Worm (Caenorhabditis elegans): ENCODE data around the gene srx-47.

The srx-47 gene

ce11 chrV:9349687-9350086 lies at the start of gene srx-47:
Gene srx-47 (plus strand): TSS chrV:9349987.
- TF ChIP-seq sem-2 (GFP tag; optimal IDR thresholded peaks at IDR 0.05): no peak
- no peak for TF ChIP-seq nhr-76 (tag; optimal IDR thresholded peaks at IDR 0.05)

DNA sequence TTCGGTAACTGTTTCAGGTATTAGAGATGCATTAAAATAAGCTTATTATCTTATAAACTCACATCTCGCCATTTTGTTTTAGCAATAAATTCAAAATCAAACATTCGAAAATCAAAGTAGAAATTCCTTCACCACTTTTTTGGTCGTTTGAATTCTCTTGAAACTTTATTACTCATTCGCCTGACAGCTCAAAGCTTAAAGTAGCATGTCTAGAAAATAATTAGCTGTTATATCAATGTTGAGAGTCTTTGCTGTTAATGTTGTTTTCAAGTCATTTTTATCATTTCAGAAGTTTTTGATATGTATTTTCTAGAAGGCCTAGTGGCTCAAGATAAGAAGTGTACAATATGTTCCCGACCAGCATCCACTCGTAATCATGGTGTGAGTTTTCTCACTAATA lies 46.8 kb upstream of the srx-47 start, which contains the start of gene nhr-39:
Gene nhr-39, plus strand, starts transcription at position 301 of the 400 bp plus-strand sequence.
- TF ChIP-seq ces-1 (GFP tag; optimal IDR thresholded peaks at IDR 0.05) (no peak), tbx-8 (GFP tag; optimal IDR thresholded peaks at IDR 0.05) (no peak), ham-2 (GFP tag; optimal IDR thresholded peaks at IDR 0.05) (no peak)

DNA sequence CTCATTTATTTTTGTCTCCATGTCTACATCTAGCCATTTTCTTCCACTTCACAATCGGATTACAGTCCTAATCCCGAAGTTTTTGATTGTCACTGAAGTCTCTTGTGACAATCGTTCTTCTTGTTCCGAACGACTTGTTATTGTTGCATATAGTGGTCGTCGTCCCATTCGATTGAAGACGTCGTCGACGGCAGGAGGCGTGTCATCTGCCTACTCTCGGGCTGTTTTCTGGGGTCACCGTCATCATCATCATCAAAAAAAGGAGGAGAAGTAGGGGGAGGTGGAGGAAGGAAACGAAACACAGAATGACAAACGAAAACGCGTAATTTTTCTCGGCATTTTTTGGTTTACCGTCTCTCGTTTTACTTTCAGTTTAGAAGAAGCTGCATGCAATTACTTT lies 44.7 kb upstream of the srx-47 start, which contains the start of gene F44A2.3:
Gene F44A2.3, plus strand, starts transcription at position 301 of the 400 bp plus-strand sequence.
- no peak for TF ChIP-seq nhr-28 (tag; optimal IDR thresholded peaks at IDR 0.05)
- TF ChIP-seq blmp-1 (tag; optimal IDR thresholded peaks at IDR 0.05): no peak
- no peak for TF ChIP-seq elt-3 (tag; optimal IDR thresholded peaks at IDR 0.05)
- no peak for TF ChIP-seq mls-2 (tag; optimal IDR thresholded peaks at IDR 0.05)
- TF ChIP-seq ztf-11 (tag; optimal IDR thresholded peaks at IDR 0.05): no peak
- TF ChIP-seq M03D4.4 (tag; optimal IDR thresholded peaks at IDR 0.05): no peak
- TF ChIP-seq tbx-8 (GFP tag; optimal IDR thresholded peaks at IDR 0.05): no peak
- no peak for TF ChIP-seq flh-1 (GFP tag; optimal IDR thresholded peaks at IDR 0.05)
- TF ChIP-seq snpc-4 (tag; optimal IDR thresholded peaks at IDR 0.05): no peak
- TF ChIP-seq elt-1 (tag; optimal IDR thresholded peaks at IDR 0.05; ENCODE audit: borderline replicate concordance, insufficient read depth): no peak
- TF ChIP-seq hlh-1 (tag; optimal IDR thresholded peaks at IDR 0.05): no peak
- no peak for TF ChIP-seq sem-2 (GFP tag; optimal IDR thresholded peaks at IDR 0.05)
- TF ChIP-seq nhr-76 (tag; optimal IDR thresholded peaks at IDR 0.05): no peak
- no peak for TF ChIP-seq unc-39 (tag; optimal IDR thresholded peaks at IDR 0.05)

DNA sequence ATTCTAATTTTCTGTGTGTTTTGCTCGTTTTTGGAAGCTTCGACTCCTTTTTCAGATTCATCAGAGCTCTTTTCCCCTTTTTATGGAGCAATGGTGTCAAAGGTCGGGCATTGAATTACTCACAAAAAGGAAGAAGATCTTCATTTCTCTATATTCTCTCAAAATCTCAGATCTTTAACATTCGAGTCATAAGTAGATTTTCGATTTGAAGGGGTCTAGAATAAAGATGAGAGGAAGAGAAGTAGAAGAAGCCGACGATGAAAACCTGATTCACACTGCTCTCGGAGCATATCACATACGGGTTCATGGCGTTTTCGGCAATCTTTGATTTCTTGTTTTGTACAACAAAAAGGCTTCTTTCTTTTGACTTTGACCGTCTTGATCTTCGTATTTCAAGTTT lies 37.4 kb upstream of the srx-47 start:
- no peak for TF ChIP-seq mab-5 (tag; optimal IDR thresholded peaks at IDR 0.05)
- no peak for TF ChIP-seq M03D4.4 (tag; optimal IDR thresholded peaks at IDR 0.05)
- no peak for TF ChIP-seq elt-1 (tag; optimal IDR thresholded peaks at IDR 0.05; ENCODE audit: borderline replicate concordance, insufficient read depth)
- peak; percentile 2 for TF ChIP-seq ces-1 (GFP tag; optimal IDR thresholded peaks at IDR 0.05)

ce11 chrV:9314408-9314807 lies 35.4 kb upstream of the srx-47 start:
- TF ChIP-seq ceh-83 (GFP tag; optimal IDR thresholded peaks at IDR 0.05): no peak
- no peak for TF ChIP-seq lin-32 (GFP tag; optimal IDR thresholded peaks at IDR 0.05)
- TF ChIP-seq tbx-8 (GFP tag; optimal IDR thresholded peaks at IDR 0.05): no peak
- no peak for TF ChIP-seq pha-4 (tag; optimal IDR thresholded peaks at IDR 0.05)
- no peak for TF ChIP-seq nhr-76 (tag; optimal IDR thresholded peaks at IDR 0.05)
- TF ChIP-seq elt-3 (tag; optimal IDR thresholded peaks at IDR 0.05): no peak
- TF ChIP-seq zip-8 (tag; optimal IDR thresholded peaks at IDR 0.05): no peak
- no peak for TF ChIP-seq nhr-237 (tag; optimal IDR thresholded peaks at IDR 0.05)
- no peak for TF ChIP-seq mls-2 (tag; optimal IDR thresholded peaks at IDR 0.05)
- no peak for TF ChIP-seq mep-1 (tag; optimal IDR thresholded peaks at IDR 0.05)
- no peak for TF ChIP-seq bed-3 (GFP tag; optimal IDR thresholded peaks at IDR 0.05)
- TF ChIP-seq mab-5 (tag; optimal IDR thresholded peaks at IDR 0.05): no peak
- no peak for TF ChIP-seq flh-1 (GFP tag; optimal IDR thresholded peaks at IDR 0.05)

- TF ChIP-seq ham-2 (GFP tag; optimal IDR thresholded peaks at IDR 0.05): no peak
- TF ChIP-seq ces-1 (GFP tag; optimal IDR thresholded peaks at IDR 0.05): peak; percentile 38
- no peak for TF ChIP-seq elt-3 (tag; optimal IDR thresholded peaks at IDR 0.05)
- TF ChIP-seq tbx-8 (GFP tag; optimal IDR thresholded peaks at IDR 0.05): no peak
- no peak for TF ChIP-seq unc-120 (tag; optimal IDR thresholded peaks at IDR 0.05; ENCODE audit: poor library complexity, severe bottlenecking)
Observed at ce11 chrV:9316970-9317369, 32.8 kb upstream of the srx-47 start.

DNA sequence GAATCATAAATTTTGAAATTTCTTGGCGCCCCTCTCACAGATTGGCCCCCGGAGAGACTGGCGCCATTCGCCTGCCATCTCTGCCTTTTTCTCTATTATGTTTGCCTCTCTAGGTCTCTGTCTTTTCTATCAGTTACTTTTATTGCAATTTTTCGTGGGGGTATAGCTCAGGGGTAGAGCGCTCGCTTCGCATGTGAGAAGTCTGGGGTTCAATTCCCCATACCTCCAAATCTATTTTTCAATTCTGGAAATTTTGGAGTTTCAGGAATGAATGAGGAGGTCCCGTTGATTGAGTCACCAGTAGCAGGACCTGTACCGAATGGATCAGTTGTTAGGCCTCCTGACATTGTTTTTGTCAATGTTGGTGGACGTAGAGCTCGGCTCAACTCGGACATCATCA lies 31.7 kb upstream of the srx-47 start, which contains the start of gene kvs-3:
Gene kvs-3, plus strand, starts transcription at position 266 of the 400 bp plus-strand sequence.
- TF ChIP-seq M03D4.4 (tag; optimal IDR thresholded peaks at IDR 0.05) (peak; percentile 6), unc-120 (tag; optimal IDR thresholded peaks at IDR 0.05; ENCODE audit: poor library complexity, severe bottlenecking) (peak; percentile 58), snpc-4 (tag; optimal IDR thresholded peaks at IDR 0.05) (no peak), sptf-1 (tag; optimal IDR thresholded peaks at IDR 0.05) (peak; percentile 57), ceh-83 (GFP tag; optimal IDR thresholded peaks at IDR 0.05) (peak; percentile 40), flh-1 (GFP tag; optimal IDR thresholded peaks at IDR 0.05) (no peak), bed-3 (GFP tag; optimal IDR thresholded peaks at IDR 0.05) (peak; percentile 5)

Measured in whole organism, mixed stage, embryonic.